Fruit fly (Drosophila melanogaster) whole organism, embryonic: ENCODE data around the gene CG8173.

ENCODE experiments used
- Adf1 ChIP-seq: fragments of 200-800 bp; sonication (Bioruptor generic); IDR thresholded peaks from 2 replicates; pipeline ENCODE4 v1.3.6; 2022; ENCODE audit warnings: missing biosample characterization, missing genetic modification characterization
- Atf3 ChIP-seq: fragments of 200-800 bp; sonication (Bioruptor generic); optimal IDR thresholded peaks from 3 replicates; lab custom pipeline; 2016; ENCODE audit warnings: missing biosample characterization, missing genetic modification characterization
- CG17385 ChIP-seq: fragments of 200-800 bp; sonication (Bioruptor generic); optimal IDR thresholded peaks from 3 replicates; lab custom pipeline; 2018; ENCODE audit warnings: missing biosample characterization, mild to moderate bottlenecking, missing genetic modification characterization
- CG34376 ChIP-seq: fragments of 200-800 bp; sonication (Bioruptor generic); optimal IDR thresholded peaks from 2 replicates; lab custom pipeline; 2018; ENCODE audit warnings: missing biosample characterization, mild to moderate bottlenecking, missing genetic modification characterization
- CG7556 ChIP-seq: fragments of 200-800 bp; sonication (Bioruptor generic); optimal IDR thresholded peaks from 2 replicates; lab custom pipeline; 2017; ENCODE audit warnings: missing biosample characterization, mild to moderate bottlenecking, missing genetic modification characterization
- Dp ChIP-seq: fragments of 200-800 bp; sonication (Bioruptor generic); optimal IDR thresholded peaks from 2 replicates; lab custom pipeline; 2018; ENCODE audit warnings: missing biosample characterization, mild to moderate bottlenecking, missing genetic modification characterization, moderate library complexity
- Kr ChIP-seq: fragments of 200-800 bp; sonication (Bioruptor generic); optimal IDR thresholded peaks from 2 replicates; lab custom pipeline; 2017; ENCODE audit warnings: missing biosample characterization, mild to moderate bottlenecking, missing genetic modification characterization
- Pdp1 ChIP-seq, 2 experiments: fragments of 200-800 bp; sonication (Bioruptor generic); optimal IDR thresholded peaks; 3 replicates each; lab custom pipeline; 2016; ENCODE audit warnings: missing biosample characterization in 2 of 2, missing genetic modification characterization in 2 of 2, mild to moderate bottlenecking in 1 of 2, moderate library complexity in 1 of 2
- Taf1 ChIP-seq: fragments of 200-800 bp; sonication (Bioruptor generic); IDR thresholded peaks from 2 replicates; pipeline ENCODE4 v1.3.6; 2022; ENCODE audit warnings: missing biosample characterization, missing genetic modification characterization
- Trl ChIP-seq, 3 experiments: fragments of >200 bp in 2 of 3; fragments of 200-800 bp in 1 of 3; sonication (Bioruptor generic) in 1 of 3; optimal IDR thresholded peaks; 2 replicates in 1 of 3; 3 replicates in 2 of 3; lab custom pipeline; 2016 to 2017; ENCODE audit warnings: missing biosample characterization in 1 of 3, missing genetic modification characterization in 1 of 3
- cg ChIP-seq: fragments of 200-800 bp; sonication (Bioruptor generic); optimal IDR thresholded peaks from 3 replicates; lab custom pipeline; 2019; ENCODE audit warnings: missing biosample characterization, mild to moderate bottlenecking, missing genetic modification characterization, moderate library complexity
- exex ChIP-seq: fragments of 200-800 bp; sonication (Bioruptor generic); optimal IDR thresholded peaks from 4 replicates; lab custom pipeline; 2018; ENCODE audit warnings: missing biosample characterization, mild to moderate bottlenecking, missing genetic modification characterization, moderate library complexity
- onecut ChIP-seq: fragments of 200-800 bp; sonication (Bioruptor generic); IDR thresholded peaks from 2 replicates; pipeline ENCODE4 v1.3.6; 2022; ENCODE audit warnings: missing biosample characterization, missing genetic modification characterization
- otp ChIP-seq: fragments of 200-800 bp; sonication (Bioruptor generic); IDR thresholded peaks from 3 replicates; pipeline ENCODE4, ENCODE4 v1.3.6; 2022; ENCODE audit warnings: missing biosample characterization, missing genetic modification characterization
- sens ChIP-seq: fragments of 200-800 bp; sonication (Bioruptor generic); peaks from one replicate; lab custom pipeline; 2016; ENCODE audit warnings: missing biosample characterization, missing genetic modification characterization
- sqz ChIP-seq: fragments of 200-800 bp; sonication (Bioruptor generic); optimal IDR thresholded peaks from 3 replicates; lab custom pipeline; 2018; ENCODE audit warnings: missing biosample characterization, mild to moderate bottlenecking, missing genetic modification characterization

Gene CG8173

DNA sequence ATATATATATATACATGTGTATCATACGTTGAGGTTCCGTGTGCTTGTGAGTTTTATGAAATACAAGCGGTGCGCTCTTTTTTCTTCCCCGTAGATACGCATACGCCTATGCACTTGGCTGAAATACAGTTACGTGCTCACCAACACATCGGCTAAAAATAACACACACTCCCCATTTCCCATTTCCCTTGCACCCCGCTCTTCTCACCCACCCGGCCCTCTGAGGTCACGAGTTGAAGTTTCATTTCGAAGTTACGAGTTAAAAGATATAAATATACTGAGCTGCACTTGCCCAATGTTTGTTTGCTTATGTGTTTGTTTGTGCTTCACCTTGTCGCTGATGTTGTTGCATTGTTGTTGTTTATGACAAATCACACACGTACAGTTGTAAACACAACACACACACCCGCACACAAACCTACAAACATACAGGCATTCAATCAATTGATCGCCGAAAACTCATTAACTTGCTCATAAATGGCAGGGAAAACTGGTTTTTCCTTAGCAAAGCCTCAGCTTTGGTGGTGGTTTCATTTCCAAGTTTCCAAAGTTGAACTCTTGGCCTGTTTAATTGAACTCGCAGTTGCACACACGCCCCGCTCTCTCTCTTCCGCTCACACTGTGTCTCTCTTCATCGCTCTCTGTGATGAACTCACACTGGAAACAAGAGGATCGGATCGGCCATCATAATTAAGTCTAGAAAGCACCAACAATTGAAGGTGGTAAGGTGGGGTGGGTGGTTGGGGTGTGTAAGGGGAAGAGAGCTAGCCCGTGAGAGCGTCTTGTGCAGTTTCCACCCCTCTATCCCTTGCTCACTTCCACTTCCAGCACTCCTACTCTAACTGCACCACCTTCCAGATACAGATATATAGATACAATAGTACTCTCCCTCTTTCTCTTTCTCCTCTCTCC is 51.0 kb downstream of the CG8173 start (continued):
- no peak for TF ChIP-seq Kr (GFP tag; lab: Kevin White, UChicago)

DNA sequence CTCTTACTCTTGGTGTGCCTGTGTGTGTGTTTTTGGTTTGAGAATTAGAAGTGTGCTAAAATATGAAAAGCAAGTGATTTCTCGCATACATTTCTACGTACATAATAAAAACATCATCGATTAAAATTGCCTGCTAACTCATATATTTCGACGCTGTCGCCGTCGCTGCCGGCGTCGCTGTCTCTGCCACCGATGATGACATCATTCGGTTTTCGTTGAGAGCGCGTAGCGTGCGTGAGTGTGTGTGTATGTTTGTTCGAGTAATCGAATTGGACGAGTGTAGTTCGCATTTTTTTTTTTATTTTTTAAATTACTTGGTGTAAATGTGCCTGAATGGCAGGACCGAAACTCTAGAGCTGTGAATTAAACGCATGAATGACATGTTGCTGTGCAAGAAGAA is 51.7 kb downstream of the CG8173 start:
- peak; percentile 27; the same call in 1 of the 2 replicates for TF ChIP-seq onecut (GFP tag; lab: Robert Waterston, UW)
- no peak for TF ChIP-seq Dp
- TF ChIP-seq otp (GFP tag; lab: Robert Waterston, UW) = no peak
- no peak for TF ChIP-seq CG7556
- peak; percentile 34 for TF ChIP-seq CG34376 (GFP tag; lab: Kevin White, UChicago)
- TF ChIP-seq Adf1 = peak; percentile 93
- peak; percentile 1 for TF ChIP-seq sens (GFP tag; lab: Kevin White, UChicago)
- peak in 1 of 2 experiments; percentile 72 for TF ChIP-seq Pdp1 (GFP tag; optimal IDR thresholded peaks at IDR 0.05; lab: Kevin White, UChicago)
- TF ChIP-seq CG17385 (GFP tag; lab: Kevin White, UChicago) = peak; percentile 58
- TF ChIP-seq Trl (optimal IDR thresholded peaks at IDR 0.05; lab: Kevin White, UChicago) = peak; percentile 17 to 63
- no peak for TF ChIP-seq Trl (GFP tag; optimal IDR thresholded peaks at IDR 0.05; lab: Kevin White, UChicago)
- peak; percentile 20 for TF ChIP-seq Atf3 (GFP tag; lab: Kevin White, UChicago)
- peak; percentile 22 for TF ChIP-seq exex (tag; lab: Kevin White, UChicago)
- peak; percentile 44 for TF ChIP-seq sqz (GFP tag; lab: Kevin White, UChicago)
- no peak for TF ChIP-seq Taf1 (GFP tag; lab: Robert Waterston, UW)
- TF ChIP-seq cg = peak; percentile 39
- TF ChIP-seq, all 482 proteins: peak for 11
